Worm (Caenorhabditis elegans) whole organism, L1 larva: ENCODE data around the gene C30B5.2.

Source experiments
- ces-1 ChIP-seq: fragments of 150-350 bp; optimal IDR thresholded peaks from 2 replicates; lab custom pipeline; 2014; ENCODE audit warnings: missing biosample characterization, missing genetic modification reagents, missing genetic modification characterization
- dpl-1 ChIP-seq, 3 experiments: fragments of 150-350 bp in 2 of 3; sonication (generic microtip) in 1 of 3; optimal IDR thresholded peaks; 2 replicates each; lab custom pipeline; 2014 to 2017; ENCODE audit warnings: missing biosample characterization in 3 of 3, missing genetic modification characterization in 3 of 3, missing genetic modification reagents in 3 of 3
- egl-27 ChIP-seq, 2 experiments: fragments of 150-350 bp in 1 of 2; sonication (generic microtip); optimal IDR thresholded peaks; 3 replicates each; lab custom pipeline; 2017 to 2018; ENCODE audit warnings: missing biosample characterization in 2 of 2, missing genetic modification characterization in 2 of 2, missing genetic modification reagents in 2 of 2
- mab-9 ChIP-seq: fragments of 200-800 bp; sonication (Bioruptor generic); IDR thresholded peaks from 2 replicates; pipeline ENCODE4 v1.3.6; 2022; ENCODE audit warnings: missing genetic modification reagents, missing genetic modification characterization, missing compliant biosample characterization
- mdl-1 ChIP-seq, 2 experiments: fragments of 150-350 bp; optimal IDR thresholded peaks; 2 replicates each; lab custom pipeline; 2014 to 2017; ENCODE audit warnings: missing biosample characterization in 2 of 2, missing genetic modification characterization in 2 of 2, inconsistent platforms in 1 of 2
- nhr-28 ChIP-seq: fragments of 150-350 bp; optimal IDR thresholded peaks from 2 replicates; lab custom pipeline; 2014; ENCODE audit warnings: missing biosample characterization, missing genetic modification characterization
- pax-3 ChIP-seq: fragments of 200-800 bp; sonication (Bioruptor generic); optimal IDR thresholded peaks from 2 replicates; lab custom pipeline; 2018; ENCODE audit warnings: mild to moderate bottlenecking, missing genetic modification characterization, moderate library complexity, missing compliant biosample characterization
- snpc-4 ChIP-seq: fragments of 150-350 bp; optimal IDR thresholded peaks from 2 replicates; lab custom pipeline; 2014; ENCODE audit warnings: missing biosample characterization, missing genetic modification characterization
- tlp-1 ChIP-seq: fragments of 150-350 bp; optimal IDR thresholded peaks from 2 replicates; lab custom pipeline; 2014; ENCODE audit warnings: missing biosample characterization, missing genetic modification characterization
- ztf-11 ChIP-seq, 2 experiments: sonication (generic microtip); optimal IDR thresholded peaks; 2 replicates each; lab custom pipeline; 2016 to 2017; ENCODE audit warnings: missing genetic modification characterization in 2 of 2, missing biosample characterization in 1 of 2, missing compliant biosample characterization in 1 of 2

ce11 chrII:6160994-6161393 lies 36.0 kb upstream of the C30B5.2 start, which contains the start of gene exp-1:
- TF ChIP-seq ztf-11 (tag; optimal IDR thresholded peaks at IDR 0.05; lab: Kevin White, UChicago) (no peak), dpl-1 (GFP tag; optimal IDR thresholded peaks at IDR 0.05; lab: Kevin White, UChicago) (no peak), mdl-1 (tag; optimal IDR thresholded peaks at IDR 0.05; lab: Kevin White, UChicago) (no peak), ces-1 (no peak), mab-9 (GFP tag; lab: Robert Waterston, UW) (no peak), tlp-1 (no peak), snpc-4 (tag; lab: Kevin White, UChicago) (no peak), pax-3 (tag; lab: Kevin White, UChicago) (no peak), nhr-28 (tag; lab: Kevin White, UChicago) (no peak), egl-27 (tag; optimal IDR thresholded peaks at IDR 0.05; lab: Kevin White, UChicago) (no peak)
